Worm (Caenorhabditis elegans) whole organism, mixed stage, embryonic: ENCODE results near the gene haao-1.
A peak's percentile ranks its signal among the peaks of the same experiment; 100 is the strongest.

ENCODE experiments used
- M03D4.4 ChIP-seq: sonication (generic microtip); optimal IDR thresholded peaks from 2 replicates; lab custom pipeline; 2017; ENCODE audit warnings: mild to moderate bottlenecking, missing genetic modification characterization, missing compliant biosample characterization
- blmp-1 ChIP-seq: fragments of 150-350 bp; optimal IDR thresholded peaks from 2 replicates; lab custom pipeline; 2014; ENCODE audit warnings: missing biosample characterization, missing genetic modification characterization
- ceh-43 ChIP-seq: fragments of 200-800 bp; sonication (Bioruptor generic); optimal IDR thresholded peaks from 2 replicates; lab custom pipeline; 2018; ENCODE audit warnings: mild to moderate bottlenecking, missing genetic modification characterization, moderate library complexity, missing compliant biosample characterization
- ham-2 ChIP-seq: fragments of 200-800 bp; sonication (Bioruptor generic); optimal IDR thresholded peaks from 2 replicates; lab custom pipeline; 2018; ENCODE audit warnings: mild to moderate bottlenecking, missing genetic modification characterization, missing compliant biosample characterization
- lsy-2 ChIP-seq: fragments of 150-350 bp; optimal IDR thresholded peaks from 2 replicates; lab custom pipeline; 2014; ENCODE audit warnings: missing biosample characterization, missing genetic modification characterization
- mab-5 ChIP-seq: fragments of 150-350 bp; optimal IDR thresholded peaks from 2 replicates; lab custom pipeline; 2014; ENCODE audit warnings: missing biosample characterization, missing genetic modification characterization
- nhr-12 ChIP-seq: fragments of 150-350 bp; optimal IDR thresholded peaks from 2 replicates; lab custom pipeline; 2014; ENCODE audit warnings: missing biosample characterization, missing genetic modification characterization
- nhr-237 ChIP-seq: fragments of 150-350 bp; optimal IDR thresholded peaks from 2 replicates; lab custom pipeline; 2014; ENCODE audit warnings: missing biosample characterization, missing genetic modification characterization
- nhr-28 ChIP-seq: fragments of 150-350 bp; optimal IDR thresholded peaks from 2 replicates; lab custom pipeline; 2014; ENCODE audit warnings: missing biosample characterization, missing genetic modification characterization
- pha-4 ChIP-seq: fragments of 150-350 bp; optimal IDR thresholded peaks from 2 replicates; lab custom pipeline; 2018; ENCODE audit warnings: missing biosample characterization, missing genetic modification reagents, missing genetic modification characterization
- unc-62 ChIP-seq: fragments of 150-350 bp; optimal IDR thresholded peaks from 2 replicates; lab custom pipeline; 2014; ENCODE audit warnings: missing biosample characterization, missing genetic modification reagents, missing genetic modification characterization

ce11 chrV:9549459-9549858 lies 44.7 kb downstream of the haao-1 start, which contains the start of gene nstp-10:
- TF ChIP-seq nhr-237 (tag; lab: Kevin White, UChicago) (peak; percentile 8), ham-2 (GFP tag; lab: Kevin White, UChicago) (no peak), nhr-28 (tag; lab: Kevin White, UChicago) (no peak), unc-62 (no peak), nhr-12 (tag; lab: Kevin White, UChicago) (no peak), M03D4.4 (tag; lab: Kevin White, UChicago) (no peak), blmp-1 (tag; lab: Kevin White, UChicago) (no peak), lsy-2 (tag; lab: Kevin White, UChicago) (peak; percentile 84), mab-5 (no peak), pha-4 (tag; lab: Kevin White, UChicago) (no peak), ceh-43 (GFP tag; lab: Kevin White, UChicago) (no peak)
